Fruit fly (Drosophila melanogaster): ENCODE data around the gene dj.

Gene dj

DNA sequence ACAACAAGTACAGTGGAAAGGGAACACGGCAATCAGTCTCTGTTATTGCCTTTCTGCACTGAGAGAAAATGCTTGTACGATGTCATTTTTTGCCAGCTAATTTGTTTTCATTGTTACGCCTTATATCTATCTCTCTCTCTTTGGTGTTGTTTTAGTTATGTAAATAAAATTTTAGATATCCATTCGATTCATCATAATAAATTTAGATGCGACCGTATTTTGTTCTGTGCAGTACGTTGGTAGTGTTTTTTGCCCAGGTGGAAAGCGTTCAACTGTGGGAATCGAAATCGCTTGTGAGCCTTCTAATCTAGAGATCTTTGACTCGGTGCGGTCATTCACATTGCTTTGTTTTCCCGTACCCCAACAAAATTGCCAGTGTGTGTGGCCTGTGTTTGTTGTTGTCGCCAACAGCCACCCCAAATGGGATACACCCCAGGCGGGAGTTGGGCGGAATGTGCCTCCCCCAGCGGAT lies 16.6 kb downstream of the dj start (continued):
- peak; percentile 92 for TF ChIP-seq CG10631 (GFP tag; optimal IDR thresholded peaks at IDR 0.05)
- peak; percentile 87 for TF ChIP-seq fd59A (GFP tag; optimal IDR thresholded peaks at IDR 0.05)
- peak; percentile 85 to 88 for TF ChIP-seq ss (GFP tag; optimal IDR thresholded peaks at IDR 0.05)
- TF ChIP-seq Lpt (GFP tag; optimal IDR thresholded peaks at IDR 0.05): peak; percentile 89
- no peak for TF ChIP-seq CG6276 (GFP tag; optimal IDR thresholded peaks at IDR 0.05)
- peak; percentile 69 for TF ChIP-seq fkh (GFP tag; optimal IDR thresholded peaks at IDR 0.05)
- TF ChIP-seq Hr38 (GFP tag; optimal IDR thresholded peaks at IDR 0.05): no peak
- TF ChIP-seq CG11762 (GFP tag; optimal IDR thresholded peaks at IDR 0.05; ENCODE audit: insufficient read depth): peak; percentile 90
- TF ChIP-seq Hr39 (GFP tag; optimal IDR thresholded peaks at IDR 0.05): peak; percentile 96
- TF ChIP-seq Sox102F (GFP tag; optimal IDR thresholded peaks at IDR 0.05): peak; percentile 97
- TF ChIP-seq CG10669 (GFP tag; optimal IDR thresholded peaks at IDR 0.05): peak; percentile 91
- TF ChIP-seq CG32006 (GFP tag; optimal IDR thresholded peaks at IDR 0.05): peak; percentile 93
- peak; percentile 95 for TF ChIP-seq vri (GFP tag; optimal IDR thresholded peaks at IDR 0.05)
- no peak for TF ChIP-seq CG6163 (GFP tag; IDR thresholded peaks at IDR 0.05)
- TF ChIP-seq Sox14 (GFP tag; optimal IDR thresholded peaks at IDR 0.05): peak; percentile 97
- peak; percentile 84 for TF ChIP-seq fd85E (GFP tag; optimal IDR thresholded peaks at IDR 0.05)
- peak; percentile 91 for TF ChIP-seq CG11902 (GFP tag; optimal IDR thresholded peaks at IDR 0.05)
- TF ChIP-seq CG6808 (GFP tag; optimal IDR thresholded peaks at IDR 0.05): peak; percentile 91
- peak; percentile 95 for TF ChIP-seq acj6 (GFP tag; optimal IDR thresholded peaks at IDR 0.05)
- peak; percentile 93 for TF ChIP-seq Hr4 (GFP tag; optimal IDR thresholded peaks at IDR 0.05)
- TF ChIP-seq CG1621 (tag; optimal IDR thresholded peaks at IDR 0.05): peak; percentile 82
- TF ChIP-seq dsx (GFP tag; optimal IDR thresholded peaks at IDR 0.05; ENCODE audit: poor library complexity, severe bottlenecking): peak; percentile 87
- peak; percentile 80 for TF ChIP-seq CG16779 (tag; optimal IDR thresholded peaks at IDR 0.05)
- TF ChIP-seq OdsH (GFP tag; optimal IDR thresholded peaks at IDR 0.05): peak; percentile 95
- TF ChIP-seq lz (GFP tag; optimal IDR thresholded peaks at IDR 0.05): peak; percentile 93
- TF ChIP-seq CG6792 (GFP tag; optimal IDR thresholded peaks at IDR 0.05): peak; percentile 93
- peak; percentile 89 for TF ChIP-seq CG8319 (GFP tag; optimal IDR thresholded peaks at IDR 0.05)
- peak; percentile 73 for TF ChIP-seq CG9139 (GFP tag; optimal IDR thresholded peaks at IDR 0.05)
- peak; percentile 89 for TF ChIP-seq Blimp-1 (GFP tag; optimal IDR thresholded peaks at IDR 0.05)
- peak; percentile 91 for TF ChIP-seq Ets96B (tag; optimal IDR thresholded peaks at IDR 0.05)
- peak; percentile 99 for TF ChIP-seq svp (GFP tag)
- TF ChIP-seq Smox (GFP tag; optimal IDR thresholded peaks at IDR 0.05): peak; percentile 96
- TF ChIP-seq Gug (GFP tag; IDR thresholded peaks at IDR 0.05): no peak
- TF ChIP-seq Eip78C (GFP tag): peak; percentile 99
- TF ChIP-seq achi (GFP tag; optimal IDR thresholded peaks at IDR 0.05): peak; percentile 93
- peak; percentile 94 for TF ChIP-seq CG7368 (GFP tag; optimal IDR thresholded peaks at IDR 0.05)
- TF ChIP-seq Eip93F (GFP tag; optimal IDR thresholded peaks at IDR 0.05): peak; percentile 78
- TF ChIP-seq CG3919 (GFP tag; optimal IDR thresholded peaks at IDR 0.05): peak; percentile 95

DNA sequence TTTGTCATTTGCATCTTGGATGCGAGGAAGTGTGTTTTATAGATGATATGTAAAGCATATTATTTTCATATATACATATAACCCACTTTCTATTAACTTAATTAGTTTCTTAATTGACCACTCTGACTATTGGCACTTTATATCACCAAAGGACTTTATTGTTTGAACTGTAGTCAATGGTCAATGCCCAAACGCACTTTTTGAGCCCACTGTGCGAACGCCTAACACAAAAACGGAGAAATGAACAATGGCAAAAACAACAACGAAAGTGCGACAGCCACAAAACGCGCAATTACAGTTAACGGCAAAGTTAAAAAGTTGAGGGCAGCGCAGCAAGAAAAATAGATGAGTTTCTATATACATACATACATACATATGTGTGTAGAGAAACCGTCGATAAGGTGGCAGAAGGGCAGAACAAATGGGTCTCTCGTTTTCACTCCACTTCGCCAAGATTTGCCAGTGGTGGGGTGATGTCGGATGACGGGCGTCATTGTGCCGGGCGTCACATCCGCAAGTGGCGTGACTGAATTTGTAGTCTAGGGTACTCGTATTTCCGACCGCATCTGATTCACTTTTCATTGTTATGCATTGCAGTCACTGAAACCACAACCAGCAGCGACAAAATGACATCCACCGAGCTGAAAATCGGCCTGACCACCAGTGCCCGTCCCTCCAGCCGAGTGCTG lies 17.3 kb downstream of the dj start:
- no peak for TF ChIP-seq CG9139 (GFP tag; optimal IDR thresholded peaks at IDR 0.05)
- peak; percentile 8 for TF ChIP-seq CG16779 (tag; optimal IDR thresholded peaks at IDR 0.05)
- peak in 1 of 2 experiments; percentile 6 for TF ChIP-seq ss (GFP tag; optimal IDR thresholded peaks at IDR 0.05)
- peak; percentile 38 for TF ChIP-seq CG32006 (GFP tag; optimal IDR thresholded peaks at IDR 0.05)
- TF ChIP-seq CG4318 (GFP tag; optimal IDR thresholded peaks at IDR 0.05): no peak
- peak; percentile 35 for TF ChIP-seq acj6 (GFP tag; optimal IDR thresholded peaks at IDR 0.05)
- peak; percentile 48 for TF ChIP-seq Sox102F (GFP tag; optimal IDR thresholded peaks at IDR 0.05)
- peak; percentile 33 for TF ChIP-seq Hr39 (GFP tag; optimal IDR thresholded peaks at IDR 0.05)
- TF ChIP-seq CG8119 (GFP tag; IDR thresholded peaks at IDR 0.05): no peak
- peak; percentile 35 for TF ChIP-seq Hr4 (GFP tag; optimal IDR thresholded peaks at IDR 0.05)
- TF ChIP-seq achi (GFP tag; optimal IDR thresholded peaks at IDR 0.05): peak; percentile 0

Measured in whole organism, prepupa.